Fruit fly (Drosophila melanogaster) whole organism, embryonic: Measurements from ENCODE around the gene Mst85C.

Experiments used
- Atf3 ChIP-seq: fragments of 200-800 bp; sonication (Bioruptor generic); optimal IDR thresholded peaks from 3 replicates; lab custom pipeline; 2016; ENCODE audit warnings: missing biosample characterization, missing genetic modification characterization
- CG1024 ChIP-seq: fragments of 200-800 bp; sonication (Bioruptor generic); IDR thresholded peaks from 2 replicates; pipeline ENCODE4 v1.3.6; 2022; ENCODE audit warnings: missing biosample characterization, missing genetic modification characterization
- CG10366 ChIP-seq: fragments of 200-800 bp; sonication (Bioruptor generic); IDR thresholded peaks from 2 replicates; pipeline ENCODE4 v1.3.6; 2022; ENCODE audit warnings: missing biosample characterization, missing genetic modification characterization
- CG10431 ChIP-seq: fragments of 200-800 bp; sonication (Bioruptor generic); optimal IDR thresholded peaks from 3 replicates; lab custom pipeline; 2018; ENCODE audit warnings: missing biosample characterization, mild to moderate bottlenecking, missing genetic modification characterization
- CG11093 ChIP-seq: fragments of 200-800 bp; sonication (Bioruptor generic); IDR thresholded peaks from 3 replicates; pipeline ENCODE4 v1.3.6; 2022; ENCODE audit warnings: missing biosample characterization, missing genetic modification characterization
- CG12391 ChIP-seq: fragments of 200-800 bp; sonication (Bioruptor generic); optimal IDR thresholded peaks from 3 replicates; lab custom pipeline; 2018; ENCODE audit warnings: missing biosample characterization, mild to moderate bottlenecking, missing genetic modification characterization, moderate library complexity
- CG12769 ChIP-seq: fragments of 200-800 bp; sonication (Bioruptor generic); optimal IDR thresholded peaks from 2 replicates; lab custom pipeline; 2019; ENCODE audit warnings: missing biosample characterization, mild to moderate bottlenecking, missing genetic modification characterization, moderate library complexity
- CG13424 ChIP-seq: fragments of 200-800 bp; sonication (Bioruptor generic); optimal IDR thresholded peaks from 2 replicates; lab custom pipeline; 2019; ENCODE audit warnings: missing biosample characterization, mild to moderate bottlenecking, missing genetic modification characterization, moderate library complexity
- CG14860 ChIP-seq: fragments of 200-800 bp; sonication (Bioruptor generic); IDR thresholded peaks from 3 replicates; pipeline ENCODE4 v1.3.6; 2022; ENCODE audit warnings: missing biosample characterization, missing genetic modification characterization; ENCODE audit not compliant: partially characterized antibody
- CG1603 ChIP-seq: fragments of 200-800 bp; sonication (Bioruptor generic); optimal IDR thresholded peaks from 2 replicates; lab custom pipeline; 2019; ENCODE audit warnings: missing biosample characterization, mild to moderate bottlenecking, missing genetic modification characterization, moderate library complexity
- CG1647 ChIP-seq: fragments of 200-800 bp; sonication (Bioruptor generic); optimal IDR thresholded peaks from 3 replicates; lab custom pipeline; 2016; ENCODE audit warnings: missing biosample characterization, missing genetic modification characterization
- CG16779 ChIP-seq: fragments of 200-800 bp; sonication (Bioruptor generic); IDR thresholded peaks from 2 replicates; pipeline ENCODE4 v1.3.6; 2022; ENCODE audit warnings: missing biosample characterization, missing genetic modification characterization
- CG1832 ChIP-seq: fragments of 200-800 bp; sonication (Bioruptor generic); optimal IDR thresholded peaks from 2 replicates; lab custom pipeline; 2017; ENCODE audit warnings: missing biosample characterization, mild to moderate bottlenecking, missing genetic modification characterization, inconsistent platforms
- CG18476 ChIP-seq: fragments of 200-800 bp; sonication (Bioruptor generic); optimal IDR thresholded peaks from 2 replicates; lab custom pipeline; 2016; ENCODE audit warnings: missing biosample characterization, mild to moderate bottlenecking, missing genetic modification characterization
- CG18619 ChIP-seq: fragments of 200-800 bp; sonication (Bioruptor generic); optimal IDR thresholded peaks from 3 replicates; lab custom pipeline; 2017; ENCODE audit warnings: missing biosample characterization, mild to moderate bottlenecking, missing genetic modification characterization
- CG2889 ChIP-seq: fragments of 200-800 bp; sonication (Bioruptor generic); IDR thresholded peaks from 3 replicates; pipeline ENCODE4 v1.3.6; 2022; ENCODE audit warnings: missing biosample characterization, missing genetic modification characterization
- CG5953 ChIP-seq: fragments of 200-800 bp; sonication (Bioruptor generic); IDR thresholded peaks from 2 replicates; pipeline ENCODE4 v1.3.6; 2022; ENCODE audit warnings: missing biosample characterization, missing genetic modification characterization
- CG8290 ChIP-seq, 3 experiments: fragments of 200-800 bp; sonication (Bioruptor generic); optimal IDR thresholded peaks; 2 replicates each; lab custom pipeline; 2016 to 2019; ENCODE audit warnings: missing biosample characterization in 3 of 3, missing genetic modification characterization in 3 of 3, mild to moderate bottlenecking in 2 of 3, moderate library complexity in 1 of 3
- CG8359 ChIP-seq: fragments of 200-800 bp; sonication (Bioruptor generic); optimal IDR thresholded peaks from 2 replicates; lab custom pipeline; 2017; ENCODE audit warnings: missing biosample characterization, mild to moderate bottlenecking, missing genetic modification characterization, borderline replicate concordance
- CkIIα-i1 ChIP-seq: fragments of 200-800 bp; sonication (Bioruptor generic); IDR thresholded peaks from 2 replicates; pipeline ENCODE4 v1.3.6; 2022; ENCODE audit warnings: missing biosample characterization, missing genetic modification characterization
- D ChIP-seq, 2 experiments: fragments of 200-800 bp in 1 of 2; fragments of >200 bp in 1 of 2; sonication (Bioruptor generic) in 1 of 2; optimal IDR thresholded peaks; 2 replicates in 1 of 2; 3 replicates in 1 of 2; lab custom pipeline; 2017; ENCODE audit warnings: mild to moderate bottlenecking in 1 of 2, missing biosample characterization in 1 of 2, missing genetic modification characterization in 1 of 2, missing genetic modification reagents in 1 of 2
- Dll ChIP-seq: fragments of 200-800 bp; sonication (Bioruptor generic); IDR thresholded peaks from 4 replicates; pipeline ENCODE4 v1.3.6; 2022; ENCODE audit warnings: missing biosample characterization, missing genetic modification characterization; ENCODE audit not compliant: partially characterized antibody
- HLH3B ChIP-seq: fragments of 200-800 bp; sonication (Bioruptor generic); IDR thresholded peaks from 2 replicates; pipeline ENCODE4 v1.3.6; 2022; ENCODE audit warnings: missing biosample characterization, missing genetic modification characterization
- Jarid2 ChIP-seq: fragments of 200-800 bp; sonication (Bioruptor generic); optimal IDR thresholded peaks from 3 replicates; lab custom pipeline; 2017; ENCODE audit warnings: mild to moderate bottlenecking, missing biosample characterization, missing genetic modification reagents, missing genetic modification characterization
- Med ChIP-seq: fragments of 200-800 bp; sonication (Bioruptor generic); peaks from one replicate; lab custom pipeline; 2016; ENCODE audit warnings: missing biosample characterization, missing genetic modification characterization, mild to moderate bottlenecking, inconsistent platforms, moderate library complexity
- NFAT ChIP-seq: fragments of 200-800 bp; sonication (Bioruptor generic); IDR thresholded peaks from 2 replicates; pipeline ENCODE4 v1.3.6; 2022; ENCODE audit warnings: missing biosample characterization, missing genetic modification characterization
- Nf-YC ChIP-seq: fragments of 200-800 bp; optimal IDR thresholded peaks from 3 replicates; lab custom pipeline; 2019; ENCODE audit warnings: missing biosample characterization, mild to moderate bottlenecking, missing genetic modification characterization, moderate library complexity
- Poxn ChIP-seq: fragments of 200-800 bp; sonication (Bioruptor generic); IDR thresholded peaks from 2 replicates; pipeline ENCODE4 v1.3.6; 2022; ENCODE audit warnings: missing biosample characterization, missing genetic modification characterization
- Sin3A ChIP-seq: fragments of >200 bp; optimal IDR thresholded peaks from 2 replicates; lab custom pipeline; 2018
- Sox102F ChIP-seq: fragments of 200-800 bp; sonication (Bioruptor generic); optimal IDR thresholded peaks from 2 replicates; lab custom pipeline; 2018; ENCODE audit warnings: missing biosample characterization, mild to moderate bottlenecking, missing genetic modification characterization, moderate library complexity
- cad ChIP-seq: fragments of >200 bp; optimal IDR thresholded peaks from 2 replicates; lab custom pipeline; 2017; ENCODE audit warnings: missing biosample characterization, missing genetic modification characterization
- cg ChIP-seq: fragments of 200-800 bp; sonication (Bioruptor generic); optimal IDR thresholded peaks from 3 replicates; lab custom pipeline; 2019; ENCODE audit warnings: missing biosample characterization, mild to moderate bottlenecking, missing genetic modification characterization, moderate library complexity
- dpn ChIP-seq, 2 experiments: fragments of 200-800 bp; sonication (Bioruptor generic); optimal IDR thresholded peaks; 3 replicates each; lab custom pipeline; 2016; ENCODE audit warnings: missing biosample characterization in 2 of 2, missing genetic modification characterization in 2 of 2
- dysf ChIP-seq: fragments of 200-800 bp; sonication (Bioruptor generic); IDR thresholded peaks from 3 replicates; pipeline ENCODE4 v1.3.6; 2022; ENCODE audit warnings: missing biosample characterization, missing genetic modification characterization
- emc ChIP-seq: fragments of 200-800 bp; sonication (Bioruptor generic); optimal IDR thresholded peaks from 2 replicates; lab custom pipeline; 2016; ENCODE audit warnings: missing biosample characterization, missing genetic modification characterization
- exex ChIP-seq: fragments of 200-800 bp; sonication (Bioruptor generic); optimal IDR thresholded peaks from 4 replicates; lab custom pipeline; 2018; ENCODE audit warnings: missing biosample characterization, mild to moderate bottlenecking, missing genetic modification characterization, moderate library complexity
- fru ChIP-seq: fragments of >200 bp; optimal IDR thresholded peaks from 2 replicates; lab custom pipeline; 2017
- gce ChIP-seq: fragments of 200-800 bp; sonication (Bioruptor generic); IDR thresholded peaks from 3 replicates; pipeline ENCODE4 v1.3.6; 2022; ENCODE audit warnings: missing biosample characterization, missing genetic modification characterization
- gfzf ChIP-seq: fragments of 200-800 bp; sonication (Bioruptor generic); optimal IDR thresholded peaks from 2 replicates; lab custom pipeline; 2016; ENCODE audit warnings: missing biosample characterization, mild to moderate bottlenecking, missing genetic modification characterization, moderate library complexity
- gsb ChIP-seq: fragments of 200-800 bp; sonication (Bioruptor generic); IDR thresholded peaks from 2 replicates; pipeline ENCODE4 v1.3.6; 2022; ENCODE audit warnings: missing biosample characterization, missing genetic modification characterization
- h ChIP-seq: fragments of >200 bp; optimal IDR thresholded peaks from 2 replicates; lab custom pipeline; 2017
- hbn ChIP-seq: fragments of 200-800 bp; sonication (Bioruptor generic); IDR thresholded peaks from 2 replicates; pipeline ENCODE4 v1.3.6; 2022; ENCODE audit warnings: missing biosample characterization, missing genetic modification characterization; ENCODE audit not compliant: partially characterized antibody
- lov ChIP-seq, 2 experiments: fragments of 200-800 bp in 1 of 2; fragments of >200 bp in 1 of 2; sonication (Bioruptor generic) in 1 of 2; IDR thresholded peaks in 1 of 2; optimal IDR thresholded peaks in 1 of 2; 2 replicates in 1 of 2; 3 replicates in 1 of 2; pipeline versions ENCODE4 v1.3.6 to Lab custom; 2017 to 2022; ENCODE audit warnings: missing biosample characterization in 1 of 2, missing genetic modification characterization in 1 of 2
- odd ChIP-seq: fragments of 200-800 bp; sonication (Bioruptor generic); optimal IDR thresholded peaks from 2 replicates; lab custom pipeline; 2017; ENCODE audit warnings: missing biosample characterization, mild to moderate bottlenecking, missing genetic modification characterization
- salm ChIP-seq: fragments of 200-800 bp; sonication (Bioruptor generic); optimal IDR thresholded peaks from 2 replicates; lab custom pipeline; 2018; ENCODE audit warnings: missing biosample characterization, mild to moderate bottlenecking, missing genetic modification characterization
- stc ChIP-seq: fragments of 200-800 bp; sonication (Bioruptor generic); IDR thresholded peaks from 2 replicates; pipeline ENCODE4 v1.3.6; 2022; ENCODE audit warnings: missing biosample characterization, missing genetic modification characterization
- stwl ChIP-seq: fragments of 200-800 bp; sonication (Bioruptor generic); optimal IDR thresholded peaks from 3 replicates; lab custom pipeline; 2018; ENCODE audit warnings: missing biosample characterization, mild to moderate bottlenecking, missing genetic modification characterization, moderate library complexity
- tup ChIP-seq: fragments of 200-800 bp; sonication (Bioruptor generic); optimal IDR thresholded peaks from 2 replicates; lab custom pipeline; 2016; ENCODE audit warnings: missing biosample characterization, mild to moderate bottlenecking, missing genetic modification characterization, moderate library complexity
- tx ChIP-seq: fragments of 200-800 bp; sonication (Bioruptor generic); optimal IDR thresholded peaks from 2 replicates; lab custom pipeline; 2016; ENCODE audit warnings: missing biosample characterization, missing genetic modification characterization
- zen ChIP-seq: fragments of 200-800 bp; sonication (Bioruptor generic); optimal IDR thresholded peaks from 3 replicates; lab custom pipeline; 2018; ENCODE audit warnings: missing biosample characterization, mild to moderate bottlenecking, missing genetic modification characterization, moderate library complexity

Mst85C gene

DNA sequence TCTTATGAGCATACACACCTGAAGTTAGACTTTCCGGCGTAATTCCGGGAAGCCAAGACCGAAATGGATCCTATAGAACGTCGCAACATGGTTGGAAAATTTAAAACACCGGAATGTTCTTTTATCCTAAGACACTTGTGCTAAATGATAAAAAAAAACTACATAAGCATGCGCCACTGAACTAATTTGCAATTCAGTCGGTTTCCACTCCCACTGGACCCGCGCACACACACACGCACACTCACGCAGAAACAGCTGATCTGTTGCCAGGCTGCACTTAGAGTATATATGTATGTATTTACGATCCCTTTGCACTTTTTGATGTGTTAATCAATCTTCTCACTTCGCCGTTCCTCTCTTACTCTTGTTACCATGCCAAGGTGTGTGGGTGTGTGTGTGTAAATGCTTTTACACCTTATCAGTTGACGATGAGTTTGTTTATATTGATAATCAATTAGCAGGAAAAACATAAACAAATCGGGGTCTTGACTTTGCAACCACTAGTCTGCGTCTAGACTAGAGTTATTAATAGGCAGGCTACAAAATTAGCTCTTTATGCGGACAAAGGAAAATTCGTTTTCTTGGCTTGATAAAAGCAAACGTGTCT, at the start of gene Mst85C (continued):
- peak; percentile 73 for TF ChIP-seq Med (GFP tag; lab: Kevin White, UChicago)
- no peak for TF ChIP-seq Sin3A
- no peak for TF ChIP-seq CG18476 (GFP tag; lab: Kevin White, UChicago)
- no peak for TF ChIP-seq emc
- no peak for TF ChIP-seq CG11093 (GFP tag; lab: Robert Waterston, UW)
- no peak for TF ChIP-seq CG12391 (tag; lab: Kevin White, UChicago)
- no peak for TF ChIP-seq Dll (GFP tag; lab: Robert Waterston, UW)
- TF ChIP-seq CG8359 (GFP tag; lab: Kevin White, UChicago), result no peak
- no peak for TF ChIP-seq dpn (GFP tag; optimal IDR thresholded peaks at IDR 0.05; lab: Kevin White, UChicago)
- TF ChIP-seq CG18619 (GFP tag; lab: Kevin White, UChicago), result no peak
- TF ChIP-seq CkIIα-i1 (GFP tag; lab: Robert Waterston, UW), result no peak
- TF ChIP-seq h (lab: Kevin White, UChicago), result no peak
- TF ChIP-seq Jarid2 (GFP tag; lab: Kevin White, UChicago), result no peak
- TF ChIP-seq lov (optimal IDR thresholded peaks at IDR 0.05; lab: Kevin White, UChicago), result no peak
- TF ChIP-seq lov (GFP tag; IDR thresholded peaks at IDR 0.05; lab: Robert Waterston, UW), result no peak
- no peak for TF ChIP-seq CG5953 (GFP tag; lab: Robert Waterston, UW)
- TF ChIP-seq CG13424, result no peak
- TF ChIP-seq hbn (GFP tag; lab: Robert Waterston, UW), result no peak
- no peak for TF ChIP-seq CG1647
- TF ChIP-seq CG12769, result peak; percentile 40
- peak; percentile 13 for TF ChIP-seq CG1603 (tag; lab: Kevin White, UChicago)
- TF ChIP-seq CG10366, result no peak
- no peak for TF ChIP-seq tup
- peak; percentile 86 for TF ChIP-seq cg (GFP tag; lab: Kevin White, UChicago)
- TF ChIP-seq stwl (tag; lab: Kevin White, UChicago), result no peak
- no peak for TF ChIP-seq D (optimal IDR thresholded peaks at IDR 0.05; lab: Kevin White, UChicago)
- no peak for TF ChIP-seq D (GFP tag; optimal IDR thresholded peaks at IDR 0.05; lab: Kevin White, UChicago)
- no peak for TF ChIP-seq tx
- no peak for TF ChIP-seq gsb (GFP tag; lab: Robert Waterston, UW)
- no peak for TF ChIP-seq Atf3
- TF ChIP-seq CG10431 (GFP tag; lab: Kevin White, UChicago), result no peak
- no peak for TF ChIP-seq CG14860
- TF ChIP-seq cad (GFP tag; lab: Kevin White, UChicago), result no peak
- no peak for TF ChIP-seq stc
- no peak for TF ChIP-seq Poxn
- no peak for TF ChIP-seq Nf-YC (tag; lab: Kevin White, UChicago)
- TF ChIP-seq Sox102F (GFP tag; lab: Kevin White, UChicago), result no peak
- TF ChIP-seq CG2889 (GFP tag; lab: Robert Waterston, UW), result no peak
- no peak for TF ChIP-seq odd (GFP tag; lab: Kevin White, UChicago)
- TF ChIP-seq CG1024 (GFP tag; lab: Robert Waterston, UW), result no peak
- TF ChIP-seq CG8290 (GFP tag; optimal IDR thresholded peaks at IDR 0.05; lab: Kevin White, UChicago), result no peak
- peak in 1 of 2 experiments; percentile 14 for TF ChIP-seq CG8290 (tag; optimal IDR thresholded peaks at IDR 0.05; lab: Kevin White, UChicago)
- no peak for TF ChIP-seq CG1832 (GFP tag; lab: Kevin White, UChicago)
- TF ChIP-seq gfzf, result no peak
- no peak for TF ChIP-seq CG16779 (GFP tag; lab: Robert Waterston, UW)
- peak; percentile 65 for TF ChIP-seq exex (tag; lab: Kevin White, UChicago)
- TF ChIP-seq dysf (GFP tag; lab: Robert Waterston, UW), result no peak
- TF ChIP-seq NFAT (GFP tag; lab: Robert Waterston, UW), result no peak
- TF ChIP-seq salm (tag; lab: Kevin White, UChicago), result no peak
- TF ChIP-seq fru (lab: Kevin White, UChicago), result no peak
- no peak for TF ChIP-seq zen (tag; lab: Kevin White, UChicago)
- TF ChIP-seq gce, result no peak
- no peak for TF ChIP-seq HLH3B (GFP tag; lab: Robert Waterston, UW)
